Fruit fly (Drosophila melanogaster): ENCODE data around the gene CG11854.

Gene CG11854

dm6 chr3R:25249145-25250141 is 7.6 kb downstream of the CG11854 start, which contains the start of gene Nup358 (continued):
- TF ChIP-seq CG7987 (GFP tag; optimal IDR thresholded peaks at IDR 0.05) (no peak), D19B (GFP tag; optimal IDR thresholded peaks at IDR 0.05) (no peak), NFAT (GFP tag; IDR thresholded peaks at IDR 0.05) (0 out of 2 replicates have a peak, but pooled peaks have one; percentile 31), Bgb (GFP tag; IDR thresholded peaks at IDR 0.05; ENCODE audit: partially characterized antibody) (peak; percentile 99), CG12219 (GFP tag; optimal IDR thresholded peaks at IDR 0.05) (no peak), fru (optimal IDR thresholded peaks at IDR 0.05) (no peak), CG6813 (GFP tag; optimal IDR thresholded peaks at IDR 0.05) (no peak), gce (GFP tag; IDR thresholded peaks at IDR 0.05) (no peak), phol (tag; optimal IDR thresholded peaks at IDR 0.05) (peak; percentile 73), ac (GFP tag; optimal IDR thresholded peaks at IDR 0.05) (no peak), disco-r (GFP tag; optimal IDR thresholded peaks at IDR 0.05) (no peak), Elba2 (GFP tag; optimal IDR thresholded peaks at IDR 0.05) (no peak), CG17829 (tag; optimal IDR thresholded peaks at IDR 0.05) (peak; percentile 35), CG15479 (GFP tag; optimal IDR thresholded peaks at IDR 0.05) (peak; percentile 70), CG17361 (GFP tag; IDR thresholded peaks at IDR 0.05) (no peak), Six4 (GFP tag; optimal IDR thresholded peaks at IDR 0.05) (no peak), prd (optimal IDR thresholded peaks at IDR 0.05) (no peak), prd (GFP tag; IDR thresholded peaks at IDR 0.05) (no peak), sima (GFP tag; optimal IDR thresholded peaks at IDR 0.05) (no peak), Deaf1 (tag; optimal IDR thresholded peaks at IDR 0.05) (no peak), toy (GFP tag; IDR thresholded peaks at IDR 0.05) (no peak), Dad (GFP tag; optimal IDR thresholded peaks at IDR 0.05) (no peak), chif (GFP tag; optimal IDR thresholded peaks at IDR 0.05) (no peak), CG8944 (GFP tag; optimal IDR thresholded peaks at IDR 0.05) (no peak), slbo (GFP tag; IDR thresholded peaks at IDR 0.05) (no peak), Dfd (GFP tag; optimal IDR thresholded peaks at IDR 0.05) (no peak), chm (GFP tag; IDR thresholded peaks at IDR 0.05) (no peak), trem (tag; optimal IDR thresholded peaks at IDR 0.05) (peak; percentile 64), Usf (GFP tag; optimal IDR thresholded peaks at IDR 0.05) (no peak), CG30020 (tag; optimal IDR thresholded peaks at IDR 0.05) (peak; percentile 35), CG13424 (tag; optimal IDR thresholded peaks at IDR 0.05) (no peak), wdn (GFP tag; IDR thresholded peaks at IDR 0.05) (no peak), CG1792 (GFP tag; optimal IDR thresholded peaks at IDR 0.05) (no peak), Lpt (GFP tag; optimal IDR thresholded peaks at IDR 0.05) (no peak), gsb-n (tag; optimal IDR thresholded peaks at IDR 0.05) (no peak), HLH54F (GFP tag; optimal IDR thresholded peaks at IDR 0.05) (no peak), wek (GFP tag; optimal IDR thresholded peaks at IDR 0.05) (no peak), maf-S (GFP tag; optimal IDR thresholded peaks at IDR 0.05) (no peak), Asciz (GFP tag; optimal IDR thresholded peaks at IDR 0.05) (no peak), CG1603 (tag; optimal IDR thresholded peaks at IDR 0.05) (peak; percentile 62), CG18599 (GFP tag; optimal IDR thresholded peaks at IDR 0.05) (no peak), Ada2b (GFP tag; IDR thresholded peaks at IDR 0.05) (no peak), Med (GFP tag) (peak; percentile 72), CG17802 (tag; optimal IDR thresholded peaks at IDR 0.05) (no peak), slp2 (GFP tag; optimal IDR thresholded peaks at IDR 0.05) (no peak), dmrt11E (tag; optimal IDR thresholded peaks at IDR 0.05) (no peak), br (optimal IDR thresholded peaks at IDR 0.05) (no peak), rib (GFP tag; IDR thresholded peaks at IDR 0.05) (peak; percentile 95), CG10654 (GFP tag; optimal IDR thresholded peaks at IDR 0.05) (no peak), caup (GFP tag; optimal IDR thresholded peaks at IDR 0.05; ENCODE audit: severe bottlenecking) (no peak)
